Fruit fly (Drosophila melanogaster): ENCODE data around the gene CG5196.

The CG5196 gene

DNA sequence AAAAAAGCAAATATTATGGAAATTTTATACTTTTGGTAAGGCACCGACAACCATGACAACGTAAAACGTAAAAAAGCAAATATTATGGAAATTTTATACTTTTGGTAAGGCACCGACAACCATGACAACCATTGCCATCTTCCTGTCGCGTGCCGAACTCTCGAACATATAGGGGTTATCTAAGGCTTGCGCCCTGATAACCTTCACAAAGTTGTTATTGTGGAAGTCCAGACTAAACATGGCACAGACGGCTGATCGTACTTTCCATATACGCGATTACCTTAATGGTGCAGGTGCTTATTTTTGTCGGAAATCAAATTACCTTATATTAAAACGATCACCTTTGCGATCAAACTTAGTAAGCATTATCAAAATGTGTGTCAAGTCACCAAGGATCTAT is 37.4 kb downstream of the CG5196 start:
- no peak for TF ChIP-seq Hr4 (GFP tag; optimal IDR thresholded peaks at IDR 0.05)
- peak; percentile 95 for TF ChIP-seq svp (GFP tag)

DNA sequence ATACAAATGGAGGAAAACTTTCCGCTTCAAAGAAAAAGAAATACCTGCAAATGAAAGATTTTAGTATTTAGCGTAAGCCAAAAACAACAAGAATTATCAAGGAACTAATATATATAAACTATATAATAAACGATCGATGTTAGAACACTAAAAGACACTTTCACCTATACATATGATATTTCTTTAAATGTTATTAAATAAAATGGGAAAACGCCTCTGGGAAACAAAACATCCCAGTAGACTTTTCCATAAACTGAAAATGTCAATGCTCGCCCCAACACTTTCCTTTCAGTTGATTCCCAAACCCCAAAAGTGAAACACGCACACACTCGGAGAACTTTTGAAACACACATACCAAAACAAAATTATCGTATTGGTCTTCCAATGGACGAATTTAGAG is 39.2 kb downstream of the CG5196 start, which contains the start of gene vrs:
vrs (plus strand) TSS at position 301 of the 400 bp plus-strand sequence.
- TF ChIP-seq CG31627 (GFP tag; optimal IDR thresholded peaks at IDR 0.05) (no peak), Eip78C (GFP tag) (no peak), CG10669 (GFP tag; optimal IDR thresholded peaks at IDR 0.05) (no peak), svp (GFP tag) (no peak), CG8319 (GFP tag; optimal IDR thresholded peaks at IDR 0.05) (no peak), CG8119 (GFP tag; IDR thresholded peaks at IDR 0.05) (no peak), fkh (GFP tag; optimal IDR thresholded peaks at IDR 0.05) (no peak), CG9139 (GFP tag; optimal IDR thresholded peaks at IDR 0.05) (no peak), CG4318 (GFP tag; optimal IDR thresholded peaks at IDR 0.05) (no peak)

DNA sequence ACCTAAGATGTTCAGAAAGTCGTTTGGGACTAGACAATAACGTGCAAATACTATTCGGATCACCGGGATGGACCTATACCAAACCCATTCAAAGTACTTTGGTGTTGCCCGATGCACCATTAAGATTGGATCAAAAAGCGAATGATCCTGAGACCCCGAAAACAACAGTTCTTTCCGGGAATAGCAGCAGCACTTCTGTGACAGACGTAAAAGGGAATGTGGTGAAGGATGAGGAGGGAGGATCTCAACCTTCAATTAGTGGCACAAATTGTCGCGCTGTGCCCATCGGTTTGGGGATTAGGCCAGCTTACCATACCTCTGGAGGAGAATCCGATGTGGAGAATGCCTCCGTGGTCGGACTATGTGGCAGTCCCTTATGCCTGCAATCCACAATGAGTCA is 40.2 kb downstream of the CG5196 start:
- TF ChIP-seq CG34406 (GFP tag; optimal IDR thresholded peaks at IDR 0.05) (no peak), svp (GFP tag) (no peak), net (GFP tag; optimal IDR thresholded peaks at IDR 0.05) (no peak), dsx (GFP tag; optimal IDR thresholded peaks at IDR 0.05; ENCODE audit: poor library complexity, severe bottlenecking) (no peak), CG1621 (tag; optimal IDR thresholded peaks at IDR 0.05) (no peak), CG6276 (GFP tag; optimal IDR thresholded peaks at IDR 0.05) (no peak), CG11902 (GFP tag; optimal IDR thresholded peaks at IDR 0.05) (no peak), ss (GFP tag; optimal IDR thresholded peaks at IDR 0.05) (no peak), CG3032 (tag; optimal IDR thresholded peaks at IDR 0.05) (no peak), Ets21C (GFP tag; optimal IDR thresholded peaks at IDR 0.05) (no peak), eg (GFP tag; IDR thresholded peaks at IDR 0.05) (no peak), CG8119 (GFP tag; IDR thresholded peaks at IDR 0.05) (no peak), Sox102F (GFP tag; optimal IDR thresholded peaks at IDR 0.05) (no peak), CG10631 (GFP tag; optimal IDR thresholded peaks at IDR 0.05) (no peak), Lpt (GFP tag; optimal IDR thresholded peaks at IDR 0.05) (no peak), CG6163 (GFP tag; IDR thresholded peaks at IDR 0.05) (no peak), CG9139 (GFP tag; optimal IDR thresholded peaks at IDR 0.05) (no peak), fd85E (GFP tag; optimal IDR thresholded peaks at IDR 0.05) (no peak)

DNA sequence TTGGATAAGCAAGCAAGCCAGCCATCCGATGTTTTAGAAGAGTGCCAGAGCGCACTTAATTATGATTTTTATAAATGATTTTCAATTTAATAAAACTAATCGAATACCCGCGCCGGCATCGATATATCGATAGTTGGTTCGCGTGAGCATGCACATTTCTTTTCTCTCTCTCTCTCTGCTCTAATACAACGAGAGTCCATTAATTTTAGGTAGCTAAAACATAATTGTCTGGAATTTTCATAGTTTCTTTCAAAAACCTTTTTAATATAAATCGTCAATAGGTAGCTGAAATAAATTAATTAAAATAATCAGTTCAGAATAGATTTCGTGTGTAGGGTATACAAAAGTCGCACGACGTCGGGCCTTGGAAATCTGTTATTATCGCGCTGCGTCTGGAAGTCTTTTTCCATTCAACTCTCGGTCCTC is 40.8 kb downstream of the CG5196 start, which contains the start of gene CG18549:
CG18549 (plus strand) TSS at position 408 of the 426 bp plus-strand sequence.
- TF ChIP-seq CG3032 (tag; optimal IDR thresholded peaks at IDR 0.05) (peak; percentile 100), CG6808 (GFP tag; optimal IDR thresholded peaks at IDR 0.05) (peak; percentile 99), fkh (GFP tag; optimal IDR thresholded peaks at IDR 0.05) (peak; percentile 94), topi (GFP tag; optimal IDR thresholded peaks at IDR 0.05) (peak; percentile 100), Smox (GFP tag; optimal IDR thresholded peaks at IDR 0.05) (peak; percentile 100), CG6792 (GFP tag; optimal IDR thresholded peaks at IDR 0.05) (peak; percentile 100), CG4318 (GFP tag; optimal IDR thresholded peaks at IDR 0.05) (peak; percentile 100), vri (GFP tag; optimal IDR thresholded peaks at IDR 0.05) (peak; percentile 100), CG3919 (GFP tag; optimal IDR thresholded peaks at IDR 0.05) (peak; percentile 100), Eip78C (GFP tag) (peak; percentile 100), CG7368 (GFP tag; optimal IDR thresholded peaks at IDR 0.05) (peak; percentile 100), CG15336 (GFP tag; IDR thresholded peaks at IDR 0.05) (peak; percentile 100), fd59A (GFP tag; optimal IDR thresholded peaks at IDR 0.05) (peak; percentile 100), CG8319 (GFP tag; optimal IDR thresholded peaks at IDR 0.05) (peak; percentile 99), eg (GFP tag; IDR thresholded peaks at IDR 0.05) (peak; percentile 100), acj6 (GFP tag; optimal IDR thresholded peaks at IDR 0.05) (peak; percentile 100), CG11762 (GFP tag; optimal IDR thresholded peaks at IDR 0.05; ENCODE audit: insufficient read depth) (peak; percentile 100), dsx (GFP tag; optimal IDR thresholded peaks at IDR 0.05; ENCODE audit: poor library complexity, severe bottlenecking) (peak; percentile 100), esn (GFP tag; optimal IDR thresholded peaks at IDR 0.05) (peak; percentile 100), Eip75B (GFP tag; optimal IDR thresholded peaks at IDR 0.05) (peak; percentile 100), Sox15 (GFP tag; optimal IDR thresholded peaks at IDR 0.05) (peak; percentile 99), CG11294 (GFP tag; IDR thresholded peaks at IDR 0.05) (peak; percentile 100), Met (GFP tag; optimal IDR thresholded peaks at IDR 0.05) (peak; percentile 100), CG32006 (GFP tag; optimal IDR thresholded peaks at IDR 0.05) (peak; percentile 100), Lpt (GFP tag; optimal IDR thresholded peaks at IDR 0.05) (peak; percentile 100), Hr38 (GFP tag; optimal IDR thresholded peaks at IDR 0.05) (peak; percentile 97), CG8119 (GFP tag; IDR thresholded peaks at IDR 0.05) (peak; percentile 100), CG10631 (GFP tag; optimal IDR thresholded peaks at IDR 0.05) (peak; percentile 100), lz (GFP tag; optimal IDR thresholded peaks at IDR 0.05) (peak; percentile 100), OdsH (GFP tag; optimal IDR thresholded peaks at IDR 0.05) (peak; percentile 100), CG8632 (GFP tag; optimal IDR thresholded peaks at IDR 0.05) (peak; percentile 100)

Data from whole organism, prepupa.